Worm (Caenorhabditis elegans) whole organism, L2 larva: ENCODE data around the gene crls-1.

Experiments
- ceh-16 ChIP-seq: fragments of 150-350 bp; optimal IDR thresholded peaks from 2 replicates; lab custom pipeline; 2014; ENCODE audit warnings: missing biosample characterization, missing genetic modification characterization
- ceh-82 ChIP-seq: fragments of 150-350 bp; optimal IDR thresholded peaks from 2 replicates; lab custom pipeline; 2014; ENCODE audit warnings: missing biosample characterization, missing genetic modification characterization
- lin-13 ChIP-seq: fragments of 150-350 bp; optimal IDR thresholded peaks from 2 replicates; lab custom pipeline; 2014; ENCODE audit warnings: missing biosample characterization, missing genetic modification reagents, missing genetic modification characterization
- nhr-10 ChIP-seq: sonication (generic microtip); optimal IDR thresholded peaks from 2 replicates; lab custom pipeline; 2017; ENCODE audit warnings: missing biosample characterization, missing genetic modification characterization
- nhr-11 ChIP-seq: fragments of 150-350 bp; optimal IDR thresholded peaks from 2 replicates; lab custom pipeline; 2014; ENCODE audit warnings: missing biosample characterization, missing genetic modification characterization
- nhr-129 ChIP-seq: fragments of 150-350 bp; optimal IDR thresholded peaks from 2 replicates; lab custom pipeline; 2014; ENCODE audit warnings: missing biosample characterization, missing genetic modification characterization
- nhr-23 ChIP-seq: fragments of 150-350 bp; optimal IDR thresholded peaks from 2 replicates; lab custom pipeline; 2014; ENCODE audit warnings: missing biosample characterization, missing genetic modification reagents, missing genetic modification characterization
- nhr-237 ChIP-seq: fragments of 150-350 bp; optimal IDR thresholded peaks from 2 replicates; lab custom pipeline; 2014; ENCODE audit warnings: missing biosample characterization, missing genetic modification characterization
- nhr-77 ChIP-seq: fragments of 150-350 bp; optimal IDR thresholded peaks from 2 replicates; lab custom pipeline; 2014; ENCODE audit warnings: missing biosample characterization, missing genetic modification characterization

ce11 chrIII:859898-860297 is 49.8 kb downstream of the crls-1 start, which contains the start of gene exos-4.2:
- TF ChIP-seq nhr-11 (tag; lab: Kevin White, UChicago), result no peak
- no peak for TF ChIP-seq ceh-16 (tag; lab: Kevin White, UChicago)
- no peak for TF ChIP-seq ceh-82 (tag; lab: Kevin White, UChicago)
- no peak for TF ChIP-seq nhr-10 (tag; lab: Kevin White, UChicago)
- no peak for TF ChIP-seq nhr-23 (tag; lab: Kevin White, UChicago)
- TF ChIP-seq lin-13 (GFP tag; lab: Kevin White, UChicago), result no peak
- TF ChIP-seq nhr-77 (tag; lab: Kevin White, UChicago), result no peak
- no peak for TF ChIP-seq nhr-129 (tag; lab: Kevin White, UChicago)
- TF ChIP-seq nhr-237 (tag; lab: Kevin White, UChicago), result no peak
